Fruit fly (Drosophila melanogaster): ENCODE data around the gene koko.
A peak's percentile ranks its signal among the peaks of the same experiment; 100 is the strongest.

koko gene

DNA sequence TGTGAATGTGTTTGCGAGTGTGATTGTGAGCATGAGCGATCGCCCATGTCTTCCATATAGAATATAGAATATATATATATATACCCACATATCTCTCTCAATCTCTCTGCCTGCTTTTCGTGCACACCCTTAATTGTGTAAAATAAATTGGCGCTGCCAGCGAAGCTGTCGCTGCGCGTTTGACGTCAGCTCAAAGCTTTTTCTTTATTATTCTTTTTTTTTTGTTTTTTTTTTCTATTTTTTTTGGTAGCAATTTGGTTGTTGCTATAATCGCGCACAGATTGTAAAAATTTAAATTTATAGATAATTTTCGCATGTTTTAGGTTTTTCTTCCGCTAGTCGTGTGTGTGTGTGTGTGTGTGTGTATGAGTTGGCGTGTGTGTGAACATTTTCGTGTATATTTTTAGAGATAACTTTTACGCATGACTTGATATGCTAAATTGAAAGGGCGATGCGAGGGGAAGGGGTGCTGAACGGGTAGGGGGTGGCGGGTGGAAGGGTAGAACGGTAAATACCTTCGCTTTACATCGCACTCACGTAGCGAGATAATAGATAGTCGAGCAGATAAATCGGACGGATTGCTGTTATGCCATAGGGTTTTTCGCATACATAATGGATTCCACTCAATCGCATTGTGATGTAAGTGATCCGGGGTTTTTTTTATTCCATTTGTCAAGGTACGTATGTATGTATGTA lies 42.5 kb downstream of the koko start (continued):
- TF ChIP-seq mirr (GFP tag; optimal IDR thresholded peaks at IDR 0.05) (peak; percentile 88), ap (GFP tag; IDR thresholded peaks at IDR 0.05) (no peak), sd (tag; optimal IDR thresholded peaks at IDR 0.05) (peak; percentile 85), chinmo (GFP tag; IDR thresholded peaks at IDR 0.05; ENCODE audit: partially characterized antibody) (0 out of 4 replicates have a peak, but pooled peaks have one; percentile 13), B-H2 (GFP tag; optimal IDR thresholded peaks at IDR 0.05) (no peak), CG9932 (GFP tag; IDR thresholded peaks at IDR 0.05) (0 out of 2 replicates have a peak, but pooled peaks have one; percentile 25), GATAe (GFP tag; conservative IDR thresholded peaks at IDR 0.05) (peak; percentile 43; the same call in 1 of the 2 replicates), CG12769 (tag; optimal IDR thresholded peaks at IDR 0.05) (peak; percentile 29), rib (GFP tag; IDR thresholded peaks at IDR 0.05) (peak; percentile 78; the same call in 1 of the 2 replicates), pum (GFP tag; optimal IDR thresholded peaks at IDR 0.05) (no peak), Doc3 (GFP tag; IDR thresholded peaks at IDR 0.05; ENCODE audit: partially characterized antibody) (no peak), NfI (GFP tag; optimal IDR thresholded peaks at IDR 0.05) (no peak), da (GFP tag; optimal IDR thresholded peaks at IDR 0.05) (no peak), slbo (GFP tag; IDR thresholded peaks at IDR 0.05) (0 out of 2 replicates have a peak, but pooled peaks have one; percentile 14), CG12236 (GFP tag; optimal IDR thresholded peaks at IDR 0.05) (no peak), CG4854 (GFP tag; optimal IDR thresholded peaks at IDR 0.05) (no peak), Rfx (GFP tag; IDR thresholded peaks at IDR 0.05) (no peak), cwo (GFP tag; optimal IDR thresholded peaks at IDR 0.05) (peak; percentile 65), CG14441 (GFP tag; IDR thresholded peaks at IDR 0.05) (0 out of 2 replicates have a peak, but pooled peaks have one; percentile 18), CG34376 (GFP tag; optimal IDR thresholded peaks at IDR 0.05) (no peak), caup (GFP tag; optimal IDR thresholded peaks at IDR 0.05; ENCODE audit: severe bottlenecking) (peak; percentile 3), crol (GFP tag; IDR thresholded peaks at IDR 0.05) (peak; percentile 83), CG12071 (GFP tag; optimal IDR thresholded peaks at IDR 0.05) (no peak), chn (GFP tag; optimal IDR thresholded peaks at IDR 0.05) (no peak), Adf1 (GFP tag; IDR thresholded peaks at IDR 0.05) (peak; percentile 87), run (tag; optimal IDR thresholded peaks at IDR 0.05) (no peak), CG33557 (GFP tag; optimal IDR thresholded peaks at IDR 0.05) (no peak), exex (tag; optimal IDR thresholded peaks at IDR 0.05) (peak; percentile 66), CG3281 (GFP tag; optimal IDR thresholded peaks at IDR 0.05) (peak; percentile 10), her (GFP tag; optimal IDR thresholded peaks at IDR 0.05) (no peak), grau (tag; optimal IDR thresholded peaks at IDR 0.05) (no peak), CG13894 (tag; optimal IDR thresholded peaks at IDR 0.05) (peak; percentile 34), CG10543 (GFP tag; optimal IDR thresholded peaks at IDR 0.05) (peak; percentile 60), Trl (optimal IDR thresholded peaks at IDR 0.05) (peak in 1 of 2 experiments; percentile 23), Trl (GFP tag; optimal IDR thresholded peaks at IDR 0.05) (no peak)

dm6 chr3R:18447146-18447773 lies 44.4 kb downstream of the koko start:
- peak; percentile 56; the same call in 1 of the 2 replicates for TF ChIP-seq Drgx (GFP tag; IDR thresholded peaks at IDR 0.05)
- peak in 1 of 2 experiments; percentile 72 for TF ChIP-seq Trl (optimal IDR thresholded peaks at IDR 0.05)
- no peak for TF ChIP-seq Trl (GFP tag; optimal IDR thresholded peaks at IDR 0.05)
- peak; percentile 10 for TF ChIP-seq Ets65A (GFP tag)
- TF ChIP-seq dan (GFP tag; IDR thresholded peaks at IDR 0.05), result no peak
- TF ChIP-seq cwo (GFP tag; optimal IDR thresholded peaks at IDR 0.05), result peak; percentile 65
- TF ChIP-seq ftz-f1 (GFP tag; optimal IDR thresholded peaks at IDR 0.05), result peak; percentile 25
- TF ChIP-seq rib (GFP tag; IDR thresholded peaks at IDR 0.05), result peak; percentile 80
- TF ChIP-seq CG2120 (GFP tag; optimal IDR thresholded peaks at IDR 0.05), result no peak
- TF ChIP-seq Sox100B (GFP tag; optimal IDR thresholded peaks at IDR 0.05), result no peak
- 0 out of 2 replicates have a peak, but pooled peaks have one; percentile 6 for TF ChIP-seq CG42726 (GFP tag; IDR thresholded peaks at IDR 0.05; ENCODE audit: partially characterized antibody)
- peak; percentile 34 for TF ChIP-seq Med (GFP tag)
- peak; percentile 18 for TF ChIP-seq exex (tag; optimal IDR thresholded peaks at IDR 0.05)
- 0 out of 2 replicates have a peak, but pooled peaks have one; percentile 7 for TF ChIP-seq Scr (GFP tag; IDR thresholded peaks at IDR 0.05; ENCODE audit: partially characterized antibody)
- TF ChIP-seq Adf1 (GFP tag; IDR thresholded peaks at IDR 0.05), result peak; percentile 97
